Fruit fly (Drosophila melanogaster): ENCODE measurements around the gene Msh6.

- TF ChIP-seq CG8478 (optimal IDR thresholded peaks at IDR 0.05) (no peak), CTCF (optimal IDR thresholded peaks at IDR 0.05) (no peak)
Measured at dm6 chr3L:15172404-15173055, 14.2 kb upstream of the Msh6 start.

All from S2 (cell line).